Worm (Caenorhabditis elegans): ENCODE data around the gene F59B10.6.

The F59B10.6 gene

ce11 chrII:10545924-10546783 lies 21.9 kb upstream of the F59B10.6 start:
- TF ChIP-seq sea-1 (GFP tag; conservative IDR thresholded peaks at IDR 0.05) (0 out of 2 replicates have a peak, but pooled peaks have one; percentile 47), pes-1 (GFP tag; IDR thresholded peaks at IDR 0.05) (no peak)

ce11 chrII:10545213-10545612 lies 20.9 kb upstream of the F59B10.6 start:
- TF ChIP-seq ceh-13 (GFP tag; optimal IDR thresholded peaks at IDR 0.05) (peak; percentile 30), ceh-36 (tag; optimal IDR thresholded peaks at IDR 0.05) (peak; percentile 34), ama-1 (optimal IDR thresholded peaks at IDR 0.05) (no peak), pes-1 (GFP tag; IDR thresholded peaks at IDR 0.05) (peak; percentile 73), flt-1 (GFP tag; IDR thresholded peaks at IDR 0.05) (0 out of 2 replicates have a peak, but pooled peaks have one; percentile 36), ets-7 (tag; optimal IDR thresholded peaks at IDR 0.05) (no peak)

ce11 chrII:10544374-10544908 lies 20.2 kb upstream of the F59B10.6 start:
- TF ChIP-seq ama-1 (optimal IDR thresholded peaks at IDR 0.05) (peak; percentile 22), scrt-1 (GFP tag; IDR thresholded peaks at IDR 0.05) (no peak)

- TF ChIP-seq ceh-36 (tag; optimal IDR thresholded peaks at IDR 0.05) (no peak), scrt-1 (GFP tag; IDR thresholded peaks at IDR 0.05) (0 out of 2 replicates have a peak, but pooled peaks have one; percentile 35)
Measured at ce11 chrII:10543457-10544137, 19.3 kb upstream of the F59B10.6 start.

ce11 chrII:10542654-10543456 lies 18.6 kb upstream of the F59B10.6 start:
- no peak for TF ChIP-seq ets-7 (tag; optimal IDR thresholded peaks at IDR 0.05)
- peak; percentile 74 for TF ChIP-seq ama-1 (optimal IDR thresholded peaks at IDR 0.05)
- 0 out of 2 replicates have a peak, but pooled peaks have one; percentile 7 for TF ChIP-seq pes-1 (GFP tag; IDR thresholded peaks at IDR 0.05)

- TF ChIP-seq tbx-11 (GFP tag; IDR thresholded peaks at IDR 0.05) (no peak), ceh-36 (tag; optimal IDR thresholded peaks at IDR 0.05) (no peak), ceh-13 (GFP tag; optimal IDR thresholded peaks at IDR 0.05) (no peak), tbx-37 (GFP tag; conservative IDR thresholded peaks at IDR 0.05) (peak; percentile 5; the same call in 1 of the 2 replicates), aly-1 (tag; optimal IDR thresholded peaks at IDR 0.05) (no peak), F13C5.2 (tag; optimal IDR thresholded peaks at IDR 0.05) (peak; percentile 47), scrt-1 (GFP tag; IDR thresholded peaks at IDR 0.05) (no peak), ets-7 (tag; optimal IDR thresholded peaks at IDR 0.05) (no peak), hmg-4 (GFP tag; optimal IDR thresholded peaks at IDR 0.05) (peak; percentile 2), hmbx-1 (tag; optimal IDR thresholded peaks at IDR 0.05) (no peak), flt-1 (GFP tag; IDR thresholded peaks at IDR 0.05) (no peak; the same call in 1 of the 2 replicates), tra-4 (tag; optimal IDR thresholded peaks at IDR 0.05) (no peak), ama-1 (optimal IDR thresholded peaks at IDR 0.05) (peak; percentile 81), sea-1 (GFP tag; conservative IDR thresholded peaks at IDR 0.05) (peak; percentile 81), pes-1 (GFP tag; IDR thresholded peaks at IDR 0.05) (peak; percentile 71; the same call in 1 of the 2 replicates), B0310.2 (tag; optimal IDR thresholded peaks at IDR 0.05) (no peak), hnd-1 (tag; optimal IDR thresholded peaks at IDR 0.05) (no peak)
Measured at ce11 chrII:10541923-10542486, 17.7 kb upstream of the F59B10.6 start, which contains the start of gene pro-1. Gene pro-1, minus strand, starts transcription at chrII:10541996.

ce11 chrII:10539232-10539631 lies 15.0 kb upstream of the F59B10.6 start, which contains the start of gene R166.3:
Gene R166.3, minus strand, starts transcription at chrII:10539332.
- TF ChIP-seq hnd-1 (tag; optimal IDR thresholded peaks at IDR 0.05) (no peak), ets-7 (tag; optimal IDR thresholded peaks at IDR 0.05) (no peak), ama-1 (optimal IDR thresholded peaks at IDR 0.05) (no peak), tbx-37 (GFP tag; conservative IDR thresholded peaks at IDR 0.05) (no peak), scrt-1 (GFP tag; IDR thresholded peaks at IDR 0.05) (no peak), aly-1 (tag; optimal IDR thresholded peaks at IDR 0.05) (no peak), tbx-11 (GFP tag; IDR thresholded peaks at IDR 0.05) (no peak), flt-1 (GFP tag; IDR thresholded peaks at IDR 0.05) (no peak), F13C5.2 (tag; optimal IDR thresholded peaks at IDR 0.05) (no peak), B0310.2 (tag; optimal IDR thresholded peaks at IDR 0.05) (no peak)

All from whole organism, early embryonic.